Worm (Caenorhabditis elegans): ENCODE data around the gene ttr-12.

Gene ttr-12

ce11 chrV:20599795-20600194, 8.8 kb downstream of the ttr-12 start, which contains the start of gene col-163:
col-163 (plus strand) TSS chrV:20600095.
- TF ChIP-seq scrt-1 (GFP tag; IDR thresholded peaks at IDR 0.05) (no peak), ceh-36 (tag; optimal IDR thresholded peaks at IDR 0.05) (no peak), sea-1 (GFP tag; conservative IDR thresholded peaks at IDR 0.05) (no peak), flt-1 (GFP tag; IDR thresholded peaks at IDR 0.05) (no peak), aly-1 (tag; optimal IDR thresholded peaks at IDR 0.05) (no peak), ets-7 (tag; optimal IDR thresholded peaks at IDR 0.05) (no peak), ceh-13 (GFP tag; optimal IDR thresholded peaks at IDR 0.05) (no peak), B0310.2 (tag; optimal IDR thresholded peaks at IDR 0.05) (no peak), hmg-4 (GFP tag; optimal IDR thresholded peaks at IDR 0.05) (no peak), pes-1 (GFP tag; IDR thresholded peaks at IDR 0.05) (no peak), hmbx-1 (tag; optimal IDR thresholded peaks at IDR 0.05) (no peak), tra-4 (tag; optimal IDR thresholded peaks at IDR 0.05) (no peak), tbx-11 (GFP tag; IDR thresholded peaks at IDR 0.05) (no peak), ama-1 (optimal IDR thresholded peaks at IDR 0.05) (no peak), F13C5.2 (tag; optimal IDR thresholded peaks at IDR 0.05) (no peak), hnd-1 (tag; optimal IDR thresholded peaks at IDR 0.05) (no peak), tbx-37 (GFP tag; conservative IDR thresholded peaks at IDR 0.05) (no peak)

- TF ChIP-seq sea-1 (GFP tag; conservative IDR thresholded peaks at IDR 0.05) (no peak), pes-1 (GFP tag; IDR thresholded peaks at IDR 0.05) (no peak), hmbx-1 (tag; optimal IDR thresholded peaks at IDR 0.05) (no peak), hnd-1 (tag; optimal IDR thresholded peaks at IDR 0.05) (no peak), ceh-13 (GFP tag; optimal IDR thresholded peaks at IDR 0.05) (no peak), tbx-37 (GFP tag; conservative IDR thresholded peaks at IDR 0.05) (no peak), hmg-4 (GFP tag; optimal IDR thresholded peaks at IDR 0.05) (no peak), ceh-36 (tag; optimal IDR thresholded peaks at IDR 0.05) (no peak), aly-1 (tag; optimal IDR thresholded peaks at IDR 0.05) (no peak), tbx-11 (GFP tag; IDR thresholded peaks at IDR 0.05) (no peak), scrt-1 (GFP tag; IDR thresholded peaks at IDR 0.05) (no peak), ama-1 (optimal IDR thresholded peaks at IDR 0.05) (no peak), F13C5.2 (tag; optimal IDR thresholded peaks at IDR 0.05) (no peak), flt-1 (GFP tag; IDR thresholded peaks at IDR 0.05) (no peak), B0310.2 (tag; optimal IDR thresholded peaks at IDR 0.05) (no peak), ets-7 (tag; optimal IDR thresholded peaks at IDR 0.05) (no peak), tra-4 (tag; optimal IDR thresholded peaks at IDR 0.05) (no peak)
Measured at ce11 chrV:20597076-20597475, 11.5 kb downstream of the ttr-12 start, which contains the start of gene F46B3.1. F46B3.1 (minus strand) TSS chrV:20597176.

DNA sequence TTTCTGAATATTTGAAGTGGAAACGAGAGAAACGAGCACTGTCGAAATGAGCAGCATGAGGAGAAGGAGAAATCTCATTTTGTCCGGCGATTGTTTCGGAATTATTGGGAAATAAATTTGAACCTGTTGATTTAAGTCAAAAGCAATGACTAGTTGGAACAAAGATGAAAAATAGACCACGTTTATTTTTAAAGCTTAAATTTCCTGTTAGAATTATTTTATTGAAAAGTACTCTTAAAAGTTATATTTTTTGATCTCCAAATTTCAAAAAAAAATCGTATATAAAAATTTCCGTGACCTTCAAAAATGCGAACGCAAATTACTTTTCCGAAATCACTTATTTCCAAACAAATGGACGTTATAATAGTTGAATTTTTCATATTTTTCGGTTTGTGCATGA, 12.9 kb downstream of the ttr-12 start, which contains the start of gene F26F2.11:
TSS of gene F26F2.11 (minus strand) at position 101 of the 400 bp plus-strand sequence.
- no peak for TF ChIP-seq tbx-11 (GFP tag; IDR thresholded peaks at IDR 0.05)
- TF ChIP-seq hmg-4 (GFP tag; optimal IDR thresholded peaks at IDR 0.05) = no peak
- no peak for TF ChIP-seq B0310.2 (tag; optimal IDR thresholded peaks at IDR 0.05)
- TF ChIP-seq ceh-36 (tag; optimal IDR thresholded peaks at IDR 0.05) = no peak
- no peak for TF ChIP-seq ama-1 (optimal IDR thresholded peaks at IDR 0.05)

ce11 chrV:20594746-20595145, 13.8 kb downstream of the ttr-12 start, which contains the start of gene F26F2.10:
F26F2.10 (minus strand) TSS chrV:20594846.
- no peak for TF ChIP-seq hnd-1 (tag; optimal IDR thresholded peaks at IDR 0.05)
- no peak for TF ChIP-seq F13C5.2 (tag; optimal IDR thresholded peaks at IDR 0.05)
- no peak for TF ChIP-seq B0310.2 (tag; optimal IDR thresholded peaks at IDR 0.05)
- TF ChIP-seq tbx-11 (GFP tag; IDR thresholded peaks at IDR 0.05) = no peak
- TF ChIP-seq tra-4 (tag; optimal IDR thresholded peaks at IDR 0.05) = no peak
- no peak for TF ChIP-seq aly-1 (tag; optimal IDR thresholded peaks at IDR 0.05)
- no peak for TF ChIP-seq hmbx-1 (tag; optimal IDR thresholded peaks at IDR 0.05)
- TF ChIP-seq pes-1 (GFP tag; IDR thresholded peaks at IDR 0.05) = no peak
- TF ChIP-seq sea-1 (GFP tag; conservative IDR thresholded peaks at IDR 0.05) = no peak
- no peak for TF ChIP-seq ceh-36 (tag; optimal IDR thresholded peaks at IDR 0.05)

- TF ChIP-seq tra-4 (tag; optimal IDR thresholded peaks at IDR 0.05) (no peak), hmg-4 (GFP tag; optimal IDR thresholded peaks at IDR 0.05) (peak; percentile 32), hmbx-1 (tag; optimal IDR thresholded peaks at IDR 0.05) (no peak), ama-1 (optimal IDR thresholded peaks at IDR 0.05) (no peak), hnd-1 (tag; optimal IDR thresholded peaks at IDR 0.05) (no peak), tbx-37 (GFP tag; conservative IDR thresholded peaks at IDR 0.05) (0 out of 2 replicates have a peak, but pooled peaks have one; percentile 19), ceh-36 (tag; optimal IDR thresholded peaks at IDR 0.05) (no peak), ceh-13 (GFP tag; optimal IDR thresholded peaks at IDR 0.05) (no peak), B0310.2 (tag; optimal IDR thresholded peaks at IDR 0.05) (no peak), flt-1 (GFP tag; IDR thresholded peaks at IDR 0.05) (no peak), scrt-1 (GFP tag; IDR thresholded peaks at IDR 0.05) (no peak), sea-1 (GFP tag; conservative IDR thresholded peaks at IDR 0.05) (no peak), F13C5.2 (tag; optimal IDR thresholded peaks at IDR 0.05) (peak; percentile 76), ets-7 (tag; optimal IDR thresholded peaks at IDR 0.05) (no peak), pes-1 (GFP tag; IDR thresholded peaks at IDR 0.05) (0 out of 2 replicates have a peak, but pooled peaks have one; percentile 42), aly-1 (tag; optimal IDR thresholded peaks at IDR 0.05) (no peak), tbx-11 (GFP tag; IDR thresholded peaks at IDR 0.05) (0 out of 2 replicates have a peak, but pooled peaks have one; percentile 18)
Measured at ce11 chrV:20580511-20581040, 28.0 kb downstream of the ttr-12 start, which contains the start of gene F26F2.7. F26F2.7 (plus strand) TSS chrV:20580990.

DNA sequence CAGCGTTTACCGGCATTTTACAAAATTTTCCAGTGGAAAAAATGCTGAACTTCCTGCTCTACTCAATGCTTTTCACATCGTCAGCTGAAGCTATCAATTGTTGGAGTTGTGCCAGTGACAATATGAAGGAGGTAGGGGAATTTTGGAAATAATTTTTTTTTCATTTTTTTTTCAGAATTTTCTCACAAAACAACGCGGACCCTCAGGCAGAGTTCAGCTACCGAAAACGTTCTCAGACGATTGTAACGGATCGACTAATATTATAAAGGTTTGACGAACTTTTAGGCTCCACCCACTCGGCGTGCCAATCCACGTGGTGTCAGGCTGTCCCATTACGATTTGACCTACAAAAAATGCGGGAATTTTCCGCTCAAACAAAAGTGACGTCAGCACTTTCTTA, 29.1 kb downstream of the ttr-12 start, which contains the start of gene F26F2.8:
TSS of gene F26F2.8 (plus strand) at position 13 of the 400 bp plus-strand sequence.
- TF ChIP-seq hmg-4 (GFP tag; optimal IDR thresholded peaks at IDR 0.05) (no peak), tbx-37 (GFP tag; conservative IDR thresholded peaks at IDR 0.05) (no peak), ceh-36 (tag; optimal IDR thresholded peaks at IDR 0.05) (no peak), tra-4 (tag; optimal IDR thresholded peaks at IDR 0.05) (no peak), scrt-1 (GFP tag; IDR thresholded peaks at IDR 0.05) (no peak), hmbx-1 (tag; optimal IDR thresholded peaks at IDR 0.05) (no peak), B0310.2 (tag; optimal IDR thresholded peaks at IDR 0.05) (no peak), flt-1 (GFP tag; IDR thresholded peaks at IDR 0.05) (no peak), ceh-13 (GFP tag; optimal IDR thresholded peaks at IDR 0.05) (no peak), pes-1 (GFP tag; IDR thresholded peaks at IDR 0.05) (no peak), hnd-1 (tag; optimal IDR thresholded peaks at IDR 0.05) (no peak), ets-7 (tag; optimal IDR thresholded peaks at IDR 0.05) (no peak), ama-1 (optimal IDR thresholded peaks at IDR 0.05) (no peak), aly-1 (tag; optimal IDR thresholded peaks at IDR 0.05) (no peak), tbx-11 (GFP tag; IDR thresholded peaks at IDR 0.05) (no peak), sea-1 (GFP tag; conservative IDR thresholded peaks at IDR 0.05) (no peak), F13C5.2 (tag; optimal IDR thresholded peaks at IDR 0.05) (no peak)

Data from whole organism, early embryonic.